Worm (Caenorhabditis elegans) whole organism, young adult: ENCODE measurements around the gene R11D1.7.

Experiments
- B0019.2 ChIP-seq: fragments of 200-800 bp; sonication (Bioruptor generic); conservative IDR thresholded peaks from 2 replicates; pipeline ENCODE4 v1.3.6; 2022; ENCODE audit warnings: missing genetic modification reagents, missing genetic modification characterization, missing compliant biosample characterization
- C06A6.2 ChIP-seq: fragments of 200-800 bp; sonication (Bioruptor generic); conservative IDR thresholded peaks from 2 replicates; pipeline ENCODE4 v1.3.6; 2022; ENCODE audit warnings: missing genetic modification characterization, missing compliant biosample characterization
- F10E7.11 ChIP-seq: sonication (generic microtip); optimal IDR thresholded peaks from 2 replicates; lab custom pipeline; 2017; ENCODE audit warnings: mild to moderate bottlenecking, missing genetic modification characterization, moderate library complexity, missing compliant biosample characterization
- F57A8.1 ChIP-seq: fragments of 200-800 bp; sonication (Bioruptor generic); optimal IDR thresholded peaks from 2 replicates; lab custom pipeline; 2018; ENCODE audit warnings: mild to moderate bottlenecking, missing genetic modification characterization, moderate library complexity, missing compliant biosample characterization
- K11D2.4 ChIP-seq: fragments of 200-800 bp; sonication (Bioruptor generic); IDR thresholded peaks from 2 replicates; pipeline ENCODE4 v1.3.6; 2022; ENCODE audit warnings: missing genetic modification reagents, missing genetic modification characterization, missing compliant biosample characterization
- K12H6.12 ChIP-seq: fragments of 200-800 bp; sonication (Bioruptor generic); optimal IDR thresholded peaks from 2 replicates; lab custom pipeline; 2018; ENCODE audit warnings: mild to moderate bottlenecking, missing genetic modification characterization, missing compliant biosample characterization
- Y53F4B.3 ChIP-seq: fragments of 200-800 bp; sonication (Bioruptor generic); IDR thresholded peaks from 2 replicates; pipeline ENCODE4 v1.3.6; 2022; ENCODE audit warnings: missing genetic modification reagents, missing genetic modification characterization, missing compliant biosample characterization
- Y53G8AR.9 ChIP-seq: fragments of 200-800 bp; sonication (Bioruptor generic); conservative IDR thresholded peaks from 2 replicates; pipeline ENCODE4 v1.3.6; 2022; ENCODE audit warnings: missing genetic modification reagents, missing genetic modification characterization, missing compliant biosample characterization
- Y79H2A.3 ChIP-seq: fragments of 200-800 bp; sonication (Bioruptor generic); conservative IDR thresholded peaks from 2 replicates; pipeline ENCODE4 v1.3.6; 2022; ENCODE audit warnings: missing genetic modification reagents, missing genetic modification characterization, missing compliant biosample characterization
- aptf-3 ChIP-seq: fragments of 200-800 bp; sonication (Bioruptor generic); IDR thresholded peaks from 2 replicates; pipeline ENCODE4 v1.3.6; 2022; ENCODE audit warnings: missing genetic modification characterization, missing compliant biosample characterization
- attf-3 ChIP-seq: fragments of 200-800 bp; sonication (Bioruptor generic); conservative IDR thresholded peaks from 2 replicates; pipeline ENCODE4 v1.3.6; 2022; ENCODE audit warnings: missing genetic modification reagents, missing genetic modification characterization, missing compliant biosample characterization
- ccch-3 ChIP-seq: fragments of 200-800 bp; sonication (Bioruptor generic); optimal IDR thresholded peaks from 2 replicates; lab custom pipeline; 2018; ENCODE audit warnings: mild to moderate bottlenecking, missing genetic modification characterization, missing compliant biosample characterization
- cebp-2 ChIP-seq: fragments of 200-800 bp; sonication (Bioruptor generic); IDR thresholded peaks from 2 replicates; pipeline ENCODE4 v1.3.6; 2022; ENCODE audit warnings: missing genetic modification characterization, missing compliant biosample characterization
- ceh-79 ChIP-seq: sonication (generic microtip); optimal IDR thresholded peaks from 2 replicates; lab custom pipeline; 2017; ENCODE audit warnings: mild to moderate bottlenecking, missing genetic modification characterization, missing compliant biosample characterization
- egl-44 ChIP-seq: fragments of 200-800 bp; sonication (Bioruptor generic); IDR thresholded peaks from 2 replicates; pipeline ENCODE4 v1.3.6; 2022; ENCODE audit warnings: missing genetic modification reagents, missing genetic modification characterization, missing compliant biosample characterization
- egrh-3 ChIP-seq: fragments of 200-800 bp; sonication (Bioruptor generic); IDR thresholded peaks from 2 replicates; pipeline ENCODE4 v1.3.6; 2022; ENCODE audit warnings: missing genetic modification reagents, missing genetic modification characterization, missing compliant biosample characterization
- fkh-3 ChIP-seq: sonication (generic microtip); optimal IDR thresholded peaks from 2 replicates; lab custom pipeline; 2016; ENCODE audit warnings: mild to moderate bottlenecking, missing genetic modification characterization, missing compliant biosample characterization
- gei-17 ChIP-seq: fragments of 200-800 bp; sonication (Bioruptor generic); optimal IDR thresholded peaks from 2 replicates; lab custom pipeline; 2018; ENCODE audit warnings: mild to moderate bottlenecking, missing genetic modification characterization, missing compliant biosample characterization
- hlh-12 ChIP-seq: sonication (generic microtip); optimal IDR thresholded peaks from 2 replicates; lab custom pipeline; 2016; ENCODE audit warnings: missing genetic modification characterization, missing compliant biosample characterization
- hlh-26 ChIP-seq: fragments of 200-800 bp; sonication (Bioruptor generic); conservative IDR thresholded peaks from 2 replicates; pipeline ENCODE4 v1.3.6; 2022; ENCODE audit warnings: missing genetic modification reagents, missing genetic modification characterization, missing compliant biosample characterization
- hmg-20 ChIP-seq: fragments of 200-800 bp; sonication (Bioruptor generic); IDR thresholded peaks from 2 replicates; pipeline ENCODE4 v1.3.6; 2022; ENCODE audit warnings: missing genetic modification reagents, missing genetic modification characterization, missing compliant biosample characterization
- lin-54 ChIP-seq: fragments of 200-800 bp; sonication (Bioruptor generic); optimal IDR thresholded peaks from 2 replicates; lab custom pipeline; 2018; ENCODE audit warnings: mild to moderate bottlenecking, missing genetic modification characterization, missing compliant biosample characterization
- lir-1 ChIP-seq: fragments of 200-800 bp; sonication (Bioruptor generic); conservative IDR thresholded peaks from 2 replicates; pipeline ENCODE4 v1.3.6; 2022; ENCODE audit warnings: missing genetic modification reagents, missing genetic modification characterization, missing compliant biosample characterization
- madf-10 ChIP-seq: sonication (generic microtip); optimal IDR thresholded peaks from 2 replicates; lab custom pipeline; 2016; ENCODE audit warnings: mild to moderate bottlenecking, missing genetic modification characterization, missing compliant biosample characterization
- nhr-120 ChIP-seq: fragments of 200-800 bp; sonication (Bioruptor generic); IDR thresholded peaks from 2 replicates; pipeline ENCODE4 v1.3.6; 2022; ENCODE audit warnings: missing genetic modification characterization, missing compliant biosample characterization
- nhr-27 ChIP-seq: fragments of 200-800 bp; sonication (Bioruptor generic); optimal IDR thresholded peaks from 2 replicates; lab custom pipeline; 2018; ENCODE audit warnings: mild to moderate bottlenecking, missing genetic modification characterization, moderate library complexity, missing compliant biosample characterization
- rec-8 ChIP-seq, 2 experiments: sonication (generic microtip); optimal IDR thresholded peaks; 2 replicates each; lab custom pipeline; 2016; ENCODE audit warnings: mild to moderate bottlenecking in 2 of 2, missing genetic modification characterization in 2 of 2, missing genetic modification reagents in 2 of 2, missing genotype in 2 of 2, missing biosample characterization in 1 of 2, missing compliant biosample characterization in 1 of 2, moderate library complexity in 1 of 2
- repo-1 ChIP-seq: sonication (generic microtip); optimal IDR thresholded peaks from 2 replicates; lab custom pipeline; 2017; ENCODE audit warnings: mild to moderate bottlenecking, missing genetic modification characterization, missing compliant biosample characterization
- sdz-38 ChIP-seq: sonication (generic microtip); optimal IDR thresholded peaks from 2 replicates; lab custom pipeline; 2016; ENCODE audit warnings: missing genotype, missing genetic modification characterization, missing compliant biosample characterization
- snpc-3.4 ChIP-seq: sonication (generic microtip); optimal IDR thresholded peaks from 2 replicates; lab custom pipeline; 2017; ENCODE audit warnings: missing genetic modification characterization, mild to moderate bottlenecking, missing compliant biosample characterization, antibody characterized with exemption, moderate library complexity, missing genotype, missing genetic modification reagents
- snpc-4 ChIP-seq, 5 experiments: fragments of 150-350 bp in 1 of 5; sonication (generic microtip) in 4 of 5; optimal IDR thresholded peaks; 2 replicates each; lab custom pipeline; 2014 to 2018; ENCODE audit warnings: missing genetic modification characterization in 5 of 5, missing biosample characterization in 3 of 5, antibody characterized with exemption in 2 of 5, mild to moderate bottlenecking in 2 of 5, missing compliant biosample characterization in 2 of 5, missing genotype in 2 of 5, moderate library complexity in 2 of 5, missing genetic modification reagents in 1 of 5
- tbp1 ChIP-seq: fragments of 200-800 bp; sonication (Bioruptor generic); optimal IDR thresholded peaks from 2 replicates; lab custom pipeline; 2018; ENCODE audit warnings: mild to moderate bottlenecking, missing genetic modification characterization, missing compliant biosample characterization
- zim-3 ChIP-seq: sonication (generic microtip); optimal IDR thresholded peaks from 2 replicates; lab custom pipeline; 2017; ENCODE audit warnings: mild to moderate bottlenecking, missing genetic modification characterization, moderate library complexity, missing compliant biosample characterization
- ztf-18 ChIP-seq: sonication (generic microtip); optimal IDR thresholded peaks from 2 replicates; lab custom pipeline; 2016; ENCODE audit warnings: missing genotype, mild to moderate bottlenecking, missing genetic modification characterization, missing compliant biosample characterization
- ztf-22 ChIP-seq: fragments of 200-800 bp; sonication (Bioruptor generic); optimal IDR thresholded peaks from 2 replicates; lab custom pipeline; 2018; ENCODE audit warnings: mild to moderate bottlenecking, missing genetic modification characterization, moderate library complexity, missing compliant biosample characterization
- ztf-25 ChIP-seq: fragments of 200-800 bp; sonication (Bioruptor generic); IDR thresholded peaks from 2 replicates; pipeline ENCODE4 v1.3.6; 2022; ENCODE audit warnings: missing genetic modification reagents, missing genetic modification characterization, missing compliant biosample characterization
- ztf-3 ChIP-seq: fragments of 200-800 bp; sonication (Bioruptor generic); optimal IDR thresholded peaks from 2 replicates; lab custom pipeline; 2018; ENCODE audit warnings: mild to moderate bottlenecking, missing genetic modification characterization, missing compliant biosample characterization

Gene R11D1.7

DNA sequence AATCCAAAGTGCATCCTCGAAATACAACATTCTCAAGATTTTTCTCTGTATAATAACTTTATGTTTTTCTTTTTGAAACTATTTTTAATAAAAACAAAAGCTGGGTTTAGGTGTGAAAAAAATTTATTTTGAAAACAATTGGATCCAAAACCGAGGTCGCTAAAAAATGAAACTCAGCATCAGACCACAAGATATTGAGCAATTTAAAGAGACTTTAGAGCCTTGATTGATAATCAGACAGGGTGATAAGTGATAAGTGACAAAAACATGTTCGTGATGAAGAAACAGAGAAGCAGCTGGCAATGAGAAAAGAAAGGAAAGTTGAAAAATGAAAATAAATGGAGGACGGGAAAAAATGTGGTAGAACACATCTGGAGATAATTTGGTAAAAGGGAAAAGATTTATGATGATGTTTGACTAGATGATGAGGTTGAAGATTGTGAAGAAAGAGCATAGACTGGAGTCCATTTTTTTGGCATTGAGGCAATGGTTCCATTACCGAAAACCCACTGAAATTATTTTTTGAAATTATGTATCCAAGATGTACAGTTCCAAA is 31.8 kb downstream of the R11D1.7 start, which contains the start of gene C15C8.6:
Gene C15C8.6, minus strand, starts transcription at position 51 of the 556 bp plus-strand sequence.
- TF ChIP-seq hlh-26 (GFP tag; lab: Robert Waterston, UW) (no peak), cebp-2 (GFP tag; lab: Robert Waterston, UW) (no peak), hlh-12 (tag; lab: Kevin White, UChicago) (no peak), Y53G8AR.9 (no peak), snpc-3.4 (tag; lab: Kevin White, UChicago) (no peak), zim-3 (tag; lab: Kevin White, UChicago) (no peak), Y79H2A.3 (GFP tag; lab: Robert Waterston, UW) (no peak), ccch-3 (GFP tag; lab: Kevin White, UChicago) (no peak), K11D2.4 (GFP tag; lab: Robert Waterston, UW) (no peak), ztf-18 (no peak), aptf-3 (no peak), snpc-4 (GFP tag; optimal IDR thresholded peaks at IDR 0.05; lab: Kevin White, UChicago) (no peak), snpc-4 (tag; optimal IDR thresholded peaks at IDR 0.05; lab: Kevin White, UChicago) (no peak), egrh-3 (no peak), ztf-3 (GFP tag; lab: Kevin White, UChicago) (no peak)

DNA sequence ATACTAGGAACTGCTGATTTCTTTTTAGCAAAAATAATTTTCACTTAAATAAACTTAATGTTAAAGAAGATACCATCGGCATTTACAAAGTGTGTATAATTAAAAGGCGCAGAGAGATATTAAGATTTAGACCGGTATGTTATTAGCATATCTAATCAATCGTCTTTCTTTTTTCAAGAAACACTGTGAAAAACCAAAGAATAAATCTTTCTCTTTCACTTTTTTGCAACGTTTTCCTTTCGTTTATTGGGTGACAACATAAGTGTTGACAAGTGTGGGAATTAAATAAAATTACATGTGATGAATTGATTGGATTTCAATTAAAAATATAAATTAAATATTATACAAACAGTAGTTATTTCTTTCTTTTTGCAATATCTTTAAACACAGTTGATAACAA is 32.6 kb downstream of the R11D1.7 start, which contains the start of gene C15C8.8:
Gene C15C8.8, minus strand, starts transcription at position 101 of the 400 bp plus-strand sequence.
- TF ChIP-seq hmg-20 (GFP tag; lab: Robert Waterston, UW) (no peak), rec-8 (tag; optimal IDR thresholded peaks at IDR 0.05; lab: Kevin White, UChicago) (no peak), fkh-3 (tag; lab: Kevin White, UChicago) (no peak), egl-44 (GFP tag; lab: Robert Waterston, UW) (no peak), repo-1 (tag; lab: Kevin White, UChicago) (no peak), gei-17 (GFP tag; lab: Kevin White, UChicago) (no peak), C06A6.2 (GFP tag; lab: Robert Waterston, UW) (no peak), attf-3 (no peak), lin-54 (GFP tag; lab: Kevin White, UChicago) (no peak), ceh-79 (tag; lab: Kevin White, UChicago) (no peak), lir-1 (GFP tag; lab: Robert Waterston, UW) (no peak), sdz-38 (no peak), tbp1 (GFP tag; lab: Kevin White, UChicago) (no peak), ztf-22 (GFP tag; lab: Kevin White, UChicago) (no peak)

DNA sequence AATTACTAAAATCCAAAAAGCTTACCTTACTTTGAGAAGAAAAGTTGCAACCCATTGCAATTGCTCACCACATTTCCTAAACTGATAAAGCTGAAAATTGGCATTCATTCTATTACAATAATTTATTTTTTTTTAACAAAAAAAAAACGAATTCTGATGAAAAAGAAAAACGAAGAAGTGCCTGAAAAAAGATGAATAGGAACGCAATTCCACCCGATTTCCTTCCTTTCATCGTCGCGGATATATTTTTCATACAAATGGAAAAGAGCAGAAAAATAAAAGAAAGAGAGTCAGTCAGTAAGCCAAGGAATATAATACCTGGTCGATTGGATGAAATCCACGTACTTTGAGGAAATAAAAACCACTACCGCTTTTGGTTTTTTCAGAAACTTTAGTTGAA is 35.0 kb downstream of the R11D1.7 start, which contains the start of gene gpa-13:
Gene gpa-13, minus strand, starts transcription at position 101 of the 400 bp plus-strand sequence.
- TF ChIP-seq K12H6.12 (tag; lab: Kevin White, UChicago) = no peak
- no peak for TF ChIP-seq cebp-2 (GFP tag; lab: Robert Waterston, UW)
- no peak for TF ChIP-seq F10E7.11 (tag; lab: Kevin White, UChicago)
- TF ChIP-seq F57A8.1 (GFP tag; lab: Kevin White, UChicago) = no peak
- TF ChIP-seq madf-10 (tag; lab: Kevin White, UChicago) = no peak
- TF ChIP-seq nhr-27 (tag; lab: Kevin White, UChicago) = no peak
- TF ChIP-seq nhr-120 (GFP tag; lab: Robert Waterston, UW) = no peak
- no peak for TF ChIP-seq zim-3 (tag; lab: Kevin White, UChicago)
- TF ChIP-seq ztf-25 (GFP tag; lab: Robert Waterston, UW) = no peak
- no peak for TF ChIP-seq Y53F4B.3 (GFP tag; lab: Robert Waterston, UW)
- TF ChIP-seq B0019.2 (GFP tag; lab: Robert Waterston, UW) = no peak
- no peak for TF ChIP-seq gei-17 (GFP tag; lab: Kevin White, UChicago)
